Fruit fly (Drosophila melanogaster) whole organism, pupa: Measurements from ENCODE around the gene Vps39.

Source experiments
- CG10348 ChIP-seq: fragments of 200-800 bp; sonication (Bioruptor generic); IDR thresholded peaks from 2 replicates; pipeline ENCODE4 v1.3.6; 2022; ENCODE audit warnings: missing biosample characterization, missing genetic modification characterization
- CG12605 ChIP-seq: fragments of 200-800 bp; sonication (Bioruptor generic); IDR thresholded peaks from 2 replicates; pipeline ENCODE4 v1.3.6; 2022; ENCODE audit warnings: missing biosample characterization, missing genetic modification characterization
- CG13204 ChIP-seq: fragments of 200-800 bp; sonication (Bioruptor generic); optimal IDR thresholded peaks from 2 replicates; lab custom pipeline; 2018; ENCODE audit warnings: missing biosample characterization, mild to moderate bottlenecking, missing genetic modification characterization, moderate library complexity
- CG14655 ChIP-seq: fragments of 200-800 bp; sonication (Bioruptor generic); optimal IDR thresholded peaks from 3 replicates; lab custom pipeline; 2017; ENCODE audit warnings: mild to moderate bottlenecking, missing biosample characterization, missing genetic modification reagents, missing genetic modification characterization
- CG15710 ChIP-seq: fragments of 200-800 bp; sonication (Bioruptor generic); optimal IDR thresholded peaks from 2 replicates; lab custom pipeline; 2018; ENCODE audit warnings: missing biosample characterization, mild to moderate bottlenecking, missing genetic modification characterization, moderate library complexity
- CG17806 ChIP-seq: fragments of 200-800 bp; sonication (Bioruptor generic); optimal IDR thresholded peaks from 2 replicates; lab custom pipeline; 2018; ENCODE audit warnings: missing biosample characterization, mild to moderate bottlenecking, missing genetic modification characterization, moderate library complexity
- CG32121 ChIP-seq: fragments of 200-800 bp; sonication (Bioruptor generic); IDR thresholded peaks from 2 replicates; pipeline ENCODE4 v1.3.6; 2022; ENCODE audit warnings: missing biosample characterization, missing genetic modification characterization
- CG34367 ChIP-seq: fragments of 200-800 bp; sonication (Bioruptor generic); optimal IDR thresholded peaks from 2 replicates; lab custom pipeline; 2018; ENCODE audit warnings: missing biosample characterization, mild to moderate bottlenecking, missing genetic modification characterization
- CG4496 ChIP-seq: fragments of 200-800 bp; sonication (Bioruptor generic); IDR thresholded peaks from 3 replicates; pipeline ENCODE4 v1.3.6; 2022; ENCODE audit warnings: missing biosample characterization, missing genetic modification characterization
- CG8159 ChIP-seq: fragments of 200-800 bp; sonication (Bioruptor generic); optimal IDR thresholded peaks from 3 replicates; lab custom pipeline; 2018; ENCODE audit warnings: missing biosample characterization, mild to moderate bottlenecking, missing genetic modification characterization, moderate library complexity
- CG8301 ChIP-seq: fragments of 200-800 bp; sonication (Bioruptor generic); optimal IDR thresholded peaks from 2 replicates; lab custom pipeline; 2018; ENCODE audit warnings: missing biosample characterization, mild to moderate bottlenecking, missing genetic modification characterization
- CG9948 ChIP-seq: fragments of 200-800 bp; sonication (Bioruptor generic); optimal IDR thresholded peaks from 2 replicates; lab custom pipeline; 2018; ENCODE audit warnings: missing biosample characterization, mild to moderate bottlenecking, missing genetic modification characterization, moderate library complexity
- D1 ChIP-seq: fragments of 200-800 bp; sonication (Bioruptor generic); optimal IDR thresholded peaks from 2 replicates; lab custom pipeline; 2018; ENCODE audit warnings: missing biosample characterization, mild to moderate bottlenecking, missing genetic modification characterization, moderate library complexity
- EcR ChIP-seq: fragments of 200-800 bp; sonication (Bioruptor generic); optimal IDR thresholded peaks from 3 replicates; lab custom pipeline; 2019; ENCODE audit warnings: missing biosample characterization, missing genetic modification characterization, mild to moderate bottlenecking, moderate library complexity, missing genetic modification reagents
- Ets98B ChIP-seq: fragments of 200-800 bp; sonication (Bioruptor generic); IDR thresholded peaks from 2 replicates; pipeline ENCODE4 v1.3.6; 2022; ENCODE audit warnings: missing biosample characterization, missing genetic modification characterization
- Pif1A ChIP-seq: fragments of 200-800 bp; sonication (Bioruptor generic); optimal IDR thresholded peaks from 3 replicates; lab custom pipeline; 2016; ENCODE audit warnings: missing biosample characterization, missing genetic modification characterization
- Pif1B ChIP-seq: fragments of 200-800 bp; sonication (Bioruptor generic); optimal IDR thresholded peaks from 3 replicates; lab custom pipeline; 2016; ENCODE audit warnings: missing biosample characterization, missing genetic modification characterization
- Snoo ChIP-seq: fragments of 200-800 bp; sonication (Bioruptor generic); optimal IDR thresholded peaks from 3 replicates; lab custom pipeline; 2017; ENCODE audit warnings: missing biosample characterization, mild to moderate bottlenecking, missing genetic modification characterization, inconsistent platforms
- fd96Ca ChIP-seq: fragments of 200-800 bp; sonication (Bioruptor generic); IDR thresholded peaks from 3 replicates; pipeline ENCODE4 v1.3.6; 2022; ENCODE audit warnings: missing biosample characterization, missing genetic modification characterization
- gl ChIP-seq: fragments of 200-800 bp; sonication (Bioruptor generic); optimal IDR thresholded peaks from 2 replicates; lab custom pipeline; 2018; ENCODE audit warnings: missing biosample characterization, mild to moderate bottlenecking, missing genetic modification characterization
- rn ChIP-seq: fragments of 200-800 bp; sonication (Bioruptor generic); IDR thresholded peaks from 2 replicates; pipeline ENCODE4 v1.3.6; 2022; ENCODE audit warnings: missing biosample characterization, missing genetic modification characterization

Vps39 gene

DNA sequence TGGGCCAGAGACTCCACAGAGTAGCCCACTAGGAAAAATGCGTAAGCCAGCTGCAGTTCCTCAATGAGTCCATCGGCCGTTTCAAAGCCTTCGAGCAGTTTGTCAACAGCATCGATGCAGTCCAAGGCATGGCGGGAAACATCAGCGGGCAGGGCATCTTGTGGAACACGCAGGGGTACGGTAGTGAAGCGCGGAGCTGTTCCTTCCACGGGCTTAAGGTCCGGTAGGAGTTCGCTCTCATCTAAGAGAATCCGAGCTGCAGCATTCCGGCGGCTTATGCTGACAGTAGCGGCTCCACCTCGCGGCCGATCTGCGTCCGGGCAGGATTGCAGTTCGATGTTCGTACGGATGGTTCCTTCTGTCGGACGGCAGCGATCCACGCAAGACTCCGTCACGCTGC is 22.4 kb downstream of the Vps39 start:
- no peak for TF ChIP-seq CG14655 (GFP tag; lab: Kevin White, UChicago)
- TF ChIP-seq Pif1A (GFP tag; lab: Kevin White, UChicago) = no peak
- no peak for TF ChIP-seq CG32121 (GFP tag; lab: Robert Waterston, UW)
- no peak for TF ChIP-seq CG8301
- no peak for TF ChIP-seq Pif1B (GFP tag; lab: Kevin White, UChicago)
- TF ChIP-seq CG15710 = no peak
- TF ChIP-seq rn (GFP tag; lab: Robert Waterston, UW) = no peak
- TF ChIP-seq Snoo (tag; lab: Kevin White, UChicago) = no peak
- no peak for TF ChIP-seq CG8159 (tag; lab: Kevin White, UChicago)
- no peak for TF ChIP-seq fd96Ca (GFP tag; lab: Robert Waterston, UW)
- TF ChIP-seq CG9948 (tag; lab: Kevin White, UChicago) = no peak

DNA sequence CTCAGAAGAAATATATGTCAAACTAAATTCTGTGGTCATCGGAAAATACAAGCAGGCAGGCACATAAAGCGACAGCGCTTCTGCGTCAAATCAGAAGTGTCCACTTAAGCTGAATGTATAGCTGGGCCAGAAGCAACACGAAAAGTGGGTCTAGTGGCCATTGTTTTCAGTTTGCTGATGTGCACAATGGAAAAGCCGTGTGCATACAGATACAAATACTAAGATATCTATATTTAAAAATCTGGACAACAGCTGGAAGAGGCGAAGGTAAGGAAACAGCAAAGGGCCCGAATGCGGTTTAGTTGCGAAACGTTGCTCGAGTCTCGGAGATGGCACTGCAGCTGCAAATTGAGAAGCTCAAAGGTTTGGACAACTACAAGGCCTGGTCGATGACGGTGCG is 23.4 kb downstream of the Vps39 start, which contains the start of gene CG18598:
Gene CG18598, plus strand, starts transcription at position 301 of the 400 bp plus-strand sequence.
- TF ChIP-seq CG17806 (tag; lab: Kevin White, UChicago) (no peak), rn (GFP tag; lab: Robert Waterston, UW) (no peak)

DNA sequence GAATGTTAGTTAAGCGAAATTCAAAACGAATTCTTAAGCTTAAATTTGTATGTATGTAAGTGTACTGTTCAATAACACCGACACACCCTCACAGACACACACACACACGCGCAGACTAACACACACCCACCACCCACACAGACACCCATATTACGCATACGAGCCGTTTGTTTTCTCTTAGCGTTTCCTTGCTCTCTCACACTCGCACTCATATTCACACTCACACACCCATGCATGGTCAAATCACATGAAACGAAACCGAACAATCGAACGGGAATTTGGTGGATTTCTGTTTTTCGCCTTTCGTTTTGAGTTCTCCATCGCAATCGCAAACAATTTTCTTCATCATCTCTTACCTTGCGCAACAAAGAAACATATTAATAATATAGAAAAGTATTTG is 25.0 kb downstream of the Vps39 start:
- TF ChIP-seq Ets98B (GFP tag; lab: Robert Waterston, UW) (peak; percentile 4; the same call in 1 of the 2 replicates), CG12605 (GFP tag; lab: Robert Waterston, UW) (no peak), CG32121 (GFP tag; lab: Robert Waterston, UW) (no peak), CG17806 (tag; lab: Kevin White, UChicago) (no peak)

DNA sequence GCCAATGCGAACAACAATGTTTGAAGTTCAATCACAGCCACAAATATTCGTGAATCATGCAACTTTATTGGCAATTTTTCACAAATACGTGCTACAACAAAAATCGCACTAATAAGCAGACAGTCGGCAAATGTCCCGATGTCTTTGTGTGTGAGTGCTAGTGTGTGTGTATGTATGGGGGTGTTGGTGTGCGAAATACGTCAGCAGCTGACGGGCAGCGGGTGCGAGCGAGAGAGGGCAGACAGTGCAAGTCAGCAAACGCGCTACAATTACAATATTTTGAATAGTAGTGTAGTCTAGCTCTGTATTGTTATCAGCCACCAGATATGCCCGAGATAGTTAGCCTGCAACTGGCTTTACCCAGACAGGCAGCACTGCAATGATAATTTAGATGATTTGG is 28.2 kb downstream of the Vps39 start:
- TF ChIP-seq Pif1B (GFP tag; lab: Kevin White, UChicago) (no peak), CG10348 (no peak)

DNA sequence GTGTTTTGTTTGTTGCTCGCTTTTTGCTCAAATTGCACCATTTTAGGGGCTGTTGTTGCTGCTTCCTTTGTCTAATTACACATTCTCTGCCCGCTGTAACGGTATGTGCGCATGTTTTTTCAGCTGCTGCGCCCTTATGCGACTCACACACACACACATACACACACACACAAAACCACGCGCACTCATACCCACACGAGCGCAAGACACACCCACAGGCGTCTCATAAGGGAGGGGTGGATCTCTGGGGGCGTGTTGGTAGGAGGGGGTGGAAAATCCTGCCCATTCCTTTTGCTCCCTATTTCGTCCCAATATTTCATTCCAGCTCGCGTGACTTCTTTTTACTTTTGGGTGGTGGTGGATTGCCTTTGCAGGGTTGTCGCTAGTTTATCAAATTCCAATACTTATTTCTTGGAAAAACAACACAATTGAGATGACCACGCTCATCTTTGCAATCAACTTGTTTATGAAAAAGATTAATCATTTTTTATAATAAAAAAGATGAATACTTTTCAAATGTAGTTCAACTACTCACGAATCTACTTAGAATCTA is 29.1 kb downstream of the Vps39 start:
- no peak for TF ChIP-seq CG34367
- TF ChIP-seq CG4496 = 0 out of 3 replicates have a peak, but pooled peaks have one; percentile 9
- no peak for TF ChIP-seq CG14655 (GFP tag; lab: Kevin White, UChicago)
- no peak for TF ChIP-seq CG17806 (tag; lab: Kevin White, UChicago)
- TF ChIP-seq Pif1B (GFP tag; lab: Kevin White, UChicago) = no peak
- no peak for TF ChIP-seq fd96Ca (GFP tag; lab: Robert Waterston, UW)
- TF ChIP-seq CG15710 = no peak

DNA sequence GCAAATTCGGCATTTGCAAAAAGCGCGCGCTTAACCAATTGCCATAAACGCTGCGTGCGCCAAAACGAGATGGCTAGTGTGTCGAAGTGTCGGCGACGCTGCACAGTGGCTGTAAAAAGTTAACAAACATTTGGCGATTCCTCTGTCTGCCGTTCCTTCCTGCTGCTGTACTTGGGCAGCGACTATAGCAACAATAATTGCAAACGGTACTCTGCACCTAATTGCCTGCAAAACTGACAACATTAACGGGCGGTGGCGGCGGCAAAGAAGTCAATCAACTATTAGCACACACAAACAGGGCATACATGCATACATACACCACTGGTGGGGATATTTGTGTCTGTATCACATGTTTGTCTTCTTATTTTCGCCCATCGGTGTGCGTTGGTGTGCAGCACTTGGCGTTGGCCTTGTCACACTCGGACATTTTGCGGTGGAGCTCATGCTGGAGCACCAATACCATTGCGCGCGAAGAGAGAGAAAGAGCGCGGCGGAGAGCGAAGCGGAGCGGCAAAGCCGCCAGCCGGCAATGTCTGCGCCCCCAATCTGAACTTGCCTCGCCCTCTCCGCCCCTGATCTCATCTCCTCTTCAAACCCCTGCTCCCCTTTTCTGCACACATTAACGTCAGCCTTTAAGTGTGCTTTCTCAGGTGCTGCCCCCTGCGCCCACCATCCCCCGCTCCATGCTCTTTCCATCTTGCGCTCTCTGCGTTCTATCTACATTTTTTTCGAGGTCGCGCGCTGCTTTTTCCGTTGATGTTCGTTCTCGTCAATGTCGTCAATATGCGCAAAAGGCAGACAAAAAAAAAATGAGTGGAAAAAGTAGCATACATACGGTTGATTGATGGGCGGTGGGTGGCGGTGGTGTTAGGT is 29.8 kb downstream of the Vps39 start:
- peak; percentile 31 for TF ChIP-seq Snoo (tag; lab: Kevin White, UChicago)
- peak; percentile 4 for TF ChIP-seq CG8301
- TF ChIP-seq Pif1B (GFP tag; lab: Kevin White, UChicago) = peak; percentile 2
- peak; percentile 87 for TF ChIP-seq CG13204
- TF ChIP-seq CG9948 (tag; lab: Kevin White, UChicago) = no peak
- no peak for TF ChIP-seq CG15710
- peak; percentile 93 for TF ChIP-seq EcR (GFP tag; lab: Kevin White, UChicago)
- TF ChIP-seq CG4496 = no peak
- peak; percentile 61 for TF ChIP-seq Ets98B (GFP tag; lab: Robert Waterston, UW)
- TF ChIP-seq CG14655 (GFP tag; lab: Kevin White, UChicago) = no peak
- peak; percentile 19 for TF ChIP-seq Pif1A (GFP tag; lab: Kevin White, UChicago)
- no peak for TF ChIP-seq CG8159 (tag; lab: Kevin White, UChicago)
- peak; percentile 36; the same call in 1 of the 2 replicates for TF ChIP-seq CG32121 (GFP tag; lab: Robert Waterston, UW)
- peak; percentile 39; the same call in 1 of the 3 replicates for TF ChIP-seq fd96Ca (GFP tag; lab: Robert Waterston, UW)
- TF ChIP-seq CG12605 (GFP tag; lab: Robert Waterston, UW) = peak; percentile 13; the same call in 1 of the 2 replicates

DNA sequence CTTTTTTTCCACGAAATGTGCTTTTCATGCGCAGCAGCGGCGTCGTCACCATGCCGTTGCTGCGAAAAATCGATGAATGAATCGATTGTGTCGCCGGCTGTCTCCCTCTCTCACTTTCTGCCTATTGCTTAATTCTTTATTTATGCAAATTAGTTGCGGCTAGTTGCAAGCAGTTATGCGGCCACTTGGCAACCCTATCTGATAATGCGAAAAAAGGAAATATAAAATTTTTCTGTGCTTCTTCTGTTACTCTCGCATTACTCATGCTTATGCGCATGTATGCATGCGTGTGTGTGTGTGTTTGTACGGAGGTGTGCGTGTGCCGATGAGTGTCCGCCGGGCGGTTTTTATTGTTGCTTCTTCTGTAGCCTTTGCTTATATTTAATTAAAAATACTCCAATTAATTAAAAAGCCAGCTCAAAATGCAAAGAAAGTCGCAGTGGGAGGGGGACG is 30.5 kb downstream of the Vps39 start:
- TF ChIP-seq CG9948 (tag; lab: Kevin White, UChicago) = no peak
- peak; percentile 16 for TF ChIP-seq CG8159 (tag; lab: Kevin White, UChicago)
- TF ChIP-seq CG34367 = no peak
- peak; percentile 67 for TF ChIP-seq CG4496
- no peak for TF ChIP-seq CG10348
- peak; percentile 71 for TF ChIP-seq fd96Ca (GFP tag; lab: Robert Waterston, UW)
- TF ChIP-seq D1 (tag; lab: Kevin White, UChicago) = no peak
- TF ChIP-seq CG32121 (GFP tag; lab: Robert Waterston, UW) = peak; percentile 55; the same call in 1 of the 2 replicates
- peak; percentile 41 for TF ChIP-seq Pif1A (GFP tag; lab: Kevin White, UChicago)
- peak; percentile 39 for TF ChIP-seq Pif1B (GFP tag; lab: Kevin White, UChicago)
- TF ChIP-seq CG8301 = peak; percentile 9
- TF ChIP-seq CG12605 (GFP tag; lab: Robert Waterston, UW) = no peak
- TF ChIP-seq CG17806 (tag; lab: Kevin White, UChicago) = no peak
- TF ChIP-seq Snoo (tag; lab: Kevin White, UChicago) = peak; percentile 37
- no peak for TF ChIP-seq rn (GFP tag; lab: Robert Waterston, UW)
- peak; percentile 39 for TF ChIP-seq CG14655 (GFP tag; lab: Kevin White, UChicago)
- TF ChIP-seq CG15710 = peak; percentile 11
- no peak for TF ChIP-seq gl (tag; lab: Kevin White, UChicago)
- TF ChIP-seq EcR (GFP tag; lab: Kevin White, UChicago) = no peak
- peak; percentile 71 for TF ChIP-seq Ets98B (GFP tag; lab: Robert Waterston, UW)
- no peak for TF ChIP-seq CG13204
